Fruit fly (Drosophila melanogaster) whole organism, embryonic: ENCODE measurements around the gene CG43355.

ENCODE experiments used
- Ada2b ChIP-seq: fragments of 200-800 bp; sonication (Bioruptor generic); IDR thresholded peaks from 2 replicates; pipeline ENCODE4 v1.3.6; 2022; ENCODE audit warnings: missing biosample characterization, missing genetic modification characterization
- Atf-2 ChIP-seq: fragments of 200-800 bp; sonication (Bioruptor generic); optimal IDR thresholded peaks from 2 replicates; lab custom pipeline; 2016; ENCODE audit warnings: missing biosample characterization, missing genetic modification characterization
- B-H1 ChIP-seq: fragments of 200-800 bp; sonication (Bioruptor generic); IDR thresholded peaks from 3 replicates; pipeline ENCODE4 v1.3.6; 2022; ENCODE audit warnings: missing biosample characterization, missing genetic modification characterization
- CG11085 ChIP-seq: fragments of 200-800 bp; sonication (Bioruptor generic); IDR thresholded peaks from 2 replicates; pipeline ENCODE4 v1.3.6; 2022; ENCODE audit warnings: missing biosample characterization, missing genetic modification characterization
- CG12236 ChIP-seq: fragments of 200-800 bp; sonication (Bioruptor generic); optimal IDR thresholded peaks from 2 replicates; lab custom pipeline; 2016; ENCODE audit warnings: missing biosample characterization, missing genetic modification characterization
- CG13894 ChIP-seq: fragments of 200-800 bp; sonication (Bioruptor generic); optimal IDR thresholded peaks from 3 replicates; lab custom pipeline; 2018; ENCODE audit warnings: missing biosample characterization, mild to moderate bottlenecking, missing genetic modification characterization, moderate library complexity
- CG14710 ChIP-seq: fragments of 200-800 bp; sonication (Bioruptor generic); optimal IDR thresholded peaks from 3 replicates; lab custom pipeline; 2019; ENCODE audit warnings: missing biosample characterization, mild to moderate bottlenecking, missing genetic modification characterization, moderate library complexity
- CG15696 ChIP-seq: fragments of 200-800 bp; sonication (Bioruptor generic); optimal IDR thresholded peaks from 2 replicates; lab custom pipeline; 2019; ENCODE audit warnings: missing biosample characterization, mild to moderate bottlenecking, missing genetic modification characterization, moderate library complexity
- CG17361 ChIP-seq: fragments of 200-800 bp; sonication (Bioruptor generic); IDR thresholded peaks from 3 replicates; pipeline ENCODE4 v1.3.6; 2022; ENCODE audit warnings: missing biosample characterization, missing genetic modification characterization
- CG17385 ChIP-seq: fragments of 200-800 bp; sonication (Bioruptor generic); optimal IDR thresholded peaks from 3 replicates; lab custom pipeline; 2018; ENCODE audit warnings: missing biosample characterization, mild to moderate bottlenecking, missing genetic modification characterization
- CG2199 ChIP-seq: fragments of 200-800 bp; sonication (Bioruptor generic); IDR thresholded peaks from 3 replicates; pipeline ENCODE4 v1.3.6; 2022; ENCODE audit warnings: missing biosample characterization, missing genetic modification characterization
- CG30403 ChIP-seq: fragments of 200-800 bp; sonication (Bioruptor generic); optimal IDR thresholded peaks from 3 replicates; lab custom pipeline; 2016; ENCODE audit warnings: missing biosample characterization, missing genetic modification characterization
- CG3407 ChIP-seq: fragments of 200-800 bp; sonication (Bioruptor generic); optimal IDR thresholded peaks from 2 replicates; lab custom pipeline; 2018; ENCODE audit warnings: missing biosample characterization, mild to moderate bottlenecking, missing genetic modification characterization
- CG4424 ChIP-seq: fragments of 200-800 bp; sonication (Bioruptor generic); optimal IDR thresholded peaks from 3 replicates; lab custom pipeline; 2016; ENCODE audit warnings: missing biosample characterization, missing genetic modification characterization
- CG6689 ChIP-seq: fragments of 200-800 bp; sonication (Bioruptor generic); IDR thresholded peaks from 2 replicates; pipeline ENCODE4 v1.3.6; 2022; ENCODE audit warnings: missing biosample characterization, missing genetic modification characterization
- CG6813 ChIP-seq: fragments of 200-800 bp; sonication (Bioruptor generic); optimal IDR thresholded peaks from 2 replicates; lab custom pipeline; 2017; ENCODE audit warnings: missing biosample characterization, missing genetic modification characterization, mild to moderate bottlenecking, moderate library complexity, missing genetic modification reagents
- CG7963 ChIP-seq: fragments of 200-800 bp; sonication (Bioruptor generic); IDR thresholded peaks from 3 replicates; pipeline ENCODE4 v1.3.6; 2022; ENCODE audit warnings: missing biosample characterization, missing genetic modification characterization; ENCODE audit not compliant: partially characterized antibody
- CG8388 ChIP-seq: fragments of 200-800 bp; sonication (Bioruptor generic); optimal IDR thresholded peaks from 2 replicates; lab custom pipeline; 2019; ENCODE audit warnings: missing biosample characterization, mild to moderate bottlenecking, missing genetic modification characterization, moderate library complexity
- D ChIP-seq, 2 experiments: fragments of 200-800 bp in 1 of 2; fragments of >200 bp in 1 of 2; sonication (Bioruptor generic) in 1 of 2; optimal IDR thresholded peaks; 2 replicates in 1 of 2; 3 replicates in 1 of 2; lab custom pipeline; 2017; ENCODE audit warnings: mild to moderate bottlenecking in 1 of 2, missing biosample characterization in 1 of 2, missing genetic modification characterization in 1 of 2, missing genetic modification reagents in 1 of 2
- D19A ChIP-seq: fragments of 200-800 bp; optimal IDR thresholded peaks from 3 replicates; lab custom pipeline; 2019; ENCODE audit warnings: missing biosample characterization, mild to moderate bottlenecking, missing genetic modification characterization, moderate library complexity
- Drgx ChIP-seq: fragments of 200-800 bp; sonication (Bioruptor generic); IDR thresholded peaks from 2 replicates; pipeline ENCODE4 v1.3.6; 2022; ENCODE audit warnings: missing biosample characterization, missing genetic modification characterization
- Fer3 ChIP-seq: fragments of 200-800 bp; sonication (Bioruptor generic); optimal IDR thresholded peaks from 2 replicates; lab custom pipeline; 2018; ENCODE audit warnings: missing biosample characterization, mild to moderate bottlenecking, missing genetic modification characterization, moderate library complexity
- HLH54F ChIP-seq: fragments of 200-800 bp; sonication (Bioruptor generic); optimal IDR thresholded peaks from 3 replicates; lab custom pipeline; 2016; ENCODE audit warnings: missing biosample characterization, missing genetic modification characterization
- Hr51 ChIP-seq, 2 experiments: fragments of 200-800 bp; sonication (Bioruptor generic); optimal IDR thresholded peaks; 2 replicates in 1 of 2; 3 replicates in 1 of 2; lab custom pipeline; 2016 to 2018; ENCODE audit warnings: missing biosample characterization in 2 of 2, missing genetic modification characterization in 2 of 2, mild to moderate bottlenecking in 1 of 2, moderate library complexity in 1 of 2
- Med ChIP-seq: fragments of 200-800 bp; sonication (Bioruptor generic); peaks from one replicate; lab custom pipeline; 2016; ENCODE audit warnings: missing biosample characterization, missing genetic modification characterization, mild to moderate bottlenecking, inconsistent platforms, moderate library complexity
- Oaz ChIP-seq: fragments of 200-800 bp; sonication (Bioruptor generic); IDR thresholded peaks from 2 replicates; pipeline ENCODE4 v1.3.6; 2022; ENCODE audit warnings: missing biosample characterization, missing genetic modification characterization
- Ravus ChIP-seq: fragments of 200-800 bp; sonication (Bioruptor generic); IDR thresholded peaks from 2 replicates; pipeline ENCODE4 v1.3.6; 2022; ENCODE audit warnings: missing biosample characterization, missing genetic modification characterization
- Vsx1 ChIP-seq: fragments of 200-800 bp; sonication (Bioruptor generic); optimal IDR thresholded peaks from 2 replicates; lab custom pipeline; 2017; ENCODE audit warnings: missing biosample characterization, mild to moderate bottlenecking, missing genetic modification characterization, missing genetic modification reagents
- dysf ChIP-seq: fragments of 200-800 bp; sonication (Bioruptor generic); IDR thresholded peaks from 3 replicates; pipeline ENCODE4 v1.3.6; 2022; ENCODE audit warnings: missing biosample characterization, missing genetic modification characterization
- fu2 ChIP-seq: fragments of 200-800 bp; sonication (Bioruptor generic); optimal IDR thresholded peaks from 2 replicates; lab custom pipeline; 2016; ENCODE audit warnings: missing biosample characterization, missing genetic modification characterization
- gcm2 ChIP-seq: fragments of 200-800 bp; sonication (Bioruptor generic); optimal IDR thresholded peaks from 2 replicates; lab custom pipeline; 2016; ENCODE audit warnings: missing biosample characterization, missing genetic modification characterization
- hkb ChIP-seq, 2 experiments: fragments of 200-800 bp in 1 of 2; fragments of >200 bp in 1 of 2; sonication (Bioruptor generic) in 1 of 2; IDR thresholded peaks in 1 of 2; optimal IDR thresholded peaks in 1 of 2; 2 replicates each; pipeline versions ENCODE4 v1.3.6 to Lab custom; 2017 to 2022; ENCODE audit warnings: missing biosample characterization in 1 of 2, missing genetic modification characterization in 1 of 2
- hth ChIP-seq: fragments of >200 bp; optimal IDR thresholded peaks from 2 replicates; lab custom pipeline; 2017; ENCODE audit warnings: inconsistent platforms
- inv ChIP-seq: fragments of 200-800 bp; sonication (Bioruptor generic); IDR thresholded peaks from 2 replicates; pipeline ENCODE4 v1.3.6; 2022; ENCODE audit warnings: missing biosample characterization, missing genetic modification characterization; ENCODE audit not compliant: partially characterized antibody
- maf-S ChIP-seq: fragments of 200-800 bp; sonication (Bioruptor generic); optimal IDR thresholded peaks from 2 replicates; lab custom pipeline; 2016; ENCODE audit warnings: missing biosample characterization, missing genetic modification characterization
- nom ChIP-seq: fragments of 200-800 bp; sonication (Bioruptor generic); optimal IDR thresholded peaks from 2 replicates; lab custom pipeline; 2017; ENCODE audit warnings: missing biosample characterization, missing genetic modification characterization, mild to moderate bottlenecking, moderate library complexity, missing genetic modification reagents
- oc ChIP-seq: fragments of 200-800 bp; sonication (Bioruptor generic); optimal IDR thresholded peaks from 2 replicates; lab custom pipeline; 2018; ENCODE audit warnings: missing biosample characterization, mild to moderate bottlenecking, missing genetic modification characterization, moderate library complexity
- odd ChIP-seq: fragments of 200-800 bp; sonication (Bioruptor generic); optimal IDR thresholded peaks from 2 replicates; lab custom pipeline; 2017; ENCODE audit warnings: missing biosample characterization, mild to moderate bottlenecking, missing genetic modification characterization
- onecut ChIP-seq: fragments of 200-800 bp; sonication (Bioruptor generic); IDR thresholded peaks from 2 replicates; pipeline ENCODE4 v1.3.6; 2022; ENCODE audit warnings: missing biosample characterization, missing genetic modification characterization
- pho ChIP-seq: fragments of 200-800 bp; sonication (Bioruptor generic); optimal IDR thresholded peaks from 2 replicates; lab custom pipeline; 2016; ENCODE audit warnings: missing biosample characterization, missing genetic modification characterization
- pita ChIP-seq: fragments of 200-800 bp; sonication (Bioruptor generic); optimal IDR thresholded peaks from 2 replicates; lab custom pipeline; 2017; ENCODE audit warnings: missing biosample characterization, mild to moderate bottlenecking, missing genetic modification characterization
- repo ChIP-seq: fragments of 200-800 bp; sonication (Bioruptor generic); optimal IDR thresholded peaks from 2 replicates; lab custom pipeline; 2016; ENCODE audit warnings: missing biosample characterization, missing genetic modification characterization
- row ChIP-seq: fragments of 200-800 bp; sonication (Bioruptor generic); IDR thresholded peaks from 3 replicates; pipeline ENCODE4 v1.3.6; 2022; ENCODE audit warnings: missing biosample characterization, missing genetic modification characterization
- slp2 ChIP-seq: fragments of 200-800 bp; sonication (Bioruptor generic); optimal IDR thresholded peaks from 2 replicates; lab custom pipeline; 2016; ENCODE audit warnings: missing biosample characterization, missing genetic modification characterization
- stwl ChIP-seq: fragments of 200-800 bp; sonication (Bioruptor generic); optimal IDR thresholded peaks from 3 replicates; lab custom pipeline; 2018; ENCODE audit warnings: missing biosample characterization, mild to moderate bottlenecking, missing genetic modification characterization, moderate library complexity
- unc-4 ChIP-seq: fragments of 200-800 bp; sonication (Bioruptor generic); IDR thresholded peaks from 2 replicates; pipeline ENCODE4 v1.3.6; 2022; ENCODE audit warnings: missing biosample characterization, missing genetic modification characterization; ENCODE audit not compliant: partially characterized antibody
- yki ChIP-seq: fragments of >200 bp; optimal IDR thresholded peaks from 3 replicates; lab custom pipeline; 2018
- zen2 ChIP-seq: fragments of 200-800 bp; sonication (Bioruptor generic); IDR thresholded peaks from 3 replicates; pipeline ENCODE4 v1.3.6; 2022; ENCODE audit warnings: missing biosample characterization, missing genetic modification characterization; ENCODE audit not compliant: partially characterized antibody

The CG43355 gene

DNA sequence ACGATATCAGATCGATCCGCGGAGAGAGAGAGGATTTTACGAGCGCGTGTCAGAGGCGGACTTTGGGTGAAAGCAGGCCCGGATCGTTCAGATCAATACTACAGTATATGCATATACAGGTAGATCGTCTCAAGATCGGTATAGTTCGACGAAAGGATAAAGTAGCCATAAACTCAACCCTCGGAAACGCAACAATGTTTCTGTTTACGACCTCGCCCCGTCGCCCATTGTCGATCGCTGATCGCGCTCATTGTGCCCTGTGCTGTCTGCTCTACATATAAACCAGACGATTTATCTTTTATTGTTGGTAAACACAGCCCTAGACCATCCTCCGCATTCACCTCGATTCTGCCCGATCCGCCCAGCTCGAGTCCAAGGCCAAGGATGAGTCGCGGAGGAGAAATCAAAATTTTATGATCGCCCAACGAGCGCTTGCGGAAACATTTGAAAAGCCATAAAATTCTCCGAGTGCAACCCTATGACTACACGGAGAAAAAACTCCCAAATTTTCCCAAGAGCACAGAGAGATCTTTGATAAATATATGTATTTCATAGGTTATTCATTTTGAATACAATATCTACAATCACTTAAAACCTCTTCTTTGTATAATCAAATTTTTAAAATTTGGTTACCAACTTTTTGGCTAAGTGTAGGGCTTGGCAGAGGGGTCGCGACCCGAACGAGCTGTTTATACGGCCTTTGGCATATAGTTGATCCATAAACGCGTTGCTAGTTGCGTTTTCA is 31.7 kb upstream of the CG43355 start (continued):
- TF ChIP-seq Oaz: no peak
- TF ChIP-seq maf-S (GFP tag; lab: Kevin White, UChicago): no peak
- TF ChIP-seq unc-4 (GFP tag; lab: Robert Waterston, UW): no peak
- TF ChIP-seq Hr51 (GFP tag; optimal IDR thresholded peaks at IDR 0.05; lab: Kevin White, UChicago): peak in 1 of 2 experiments; percentile 21
- peak; percentile 38 for TF ChIP-seq CG6813 (GFP tag; lab: Kevin White, UChicago)
- peak; percentile 29 for TF ChIP-seq slp2 (GFP tag; lab: Kevin White, UChicago)
- peak; percentile 33 for TF ChIP-seq CG3407 (GFP tag; lab: Kevin White, UChicago)
- no peak for TF ChIP-seq inv
- TF ChIP-seq B-H1 (GFP tag; lab: Robert Waterston, UW): no peak
- TF ChIP-seq CG17385 (GFP tag; lab: Kevin White, UChicago): peak; percentile 38
- peak; percentile 73 for TF ChIP-seq CG4424
- TF ChIP-seq stwl: peak; percentile 0
- peak; percentile 88 for TF ChIP-seq CG15696
- peak; percentile 76 for TF ChIP-seq CG8388 (GFP tag; lab: Kevin White, UChicago)
- TF ChIP-seq row: peak; percentile 65
- peak; percentile 22 for TF ChIP-seq oc (tag; lab: Kevin White, UChicago)
- peak; percentile 10 for TF ChIP-seq CG12236 (GFP tag; lab: Kevin White, UChicago)
- 0 out of 3 replicates have a peak, but pooled peaks have one; percentile 39 for TF ChIP-seq CG2199 (GFP tag; lab: Robert Waterston, UW)
- TF ChIP-seq CG7963 (GFP tag; lab: Robert Waterston, UW): no peak
- no peak for TF ChIP-seq Fer3 (tag; lab: Kevin White, UChicago)
- TF ChIP-seq CG6689 (GFP tag; lab: Robert Waterston, UW): peak; percentile 52; the same call in 1 of the 2 replicates
- peak; percentile 6 for TF ChIP-seq HLH54F (GFP tag; lab: Kevin White, UChicago)
- TF ChIP-seq dysf (GFP tag; lab: Robert Waterston, UW): 0 out of 3 replicates have a peak, but pooled peaks have one; percentile 17
- no peak for TF ChIP-seq odd (GFP tag; lab: Kevin White, UChicago)
- peak; percentile 83 for TF ChIP-seq Med (GFP tag; lab: Kevin White, UChicago)
- TF ChIP-seq Vsx1 (GFP tag; lab: Kevin White, UChicago): no peak
- TF ChIP-seq fu2 (GFP tag; lab: Kevin White, UChicago): no peak
- TF ChIP-seq gcm2 (GFP tag; lab: Kevin White, UChicago): no peak
- TF ChIP-seq CG13894 (tag; lab: Kevin White, UChicago): no peak
- TF ChIP-seq D19A (tag; lab: Kevin White, UChicago): peak; percentile 69
- no peak for TF ChIP-seq Ravus (GFP tag; lab: Robert Waterston, UW)
- TF ChIP-seq D (optimal IDR thresholded peaks at IDR 0.05; lab: Kevin White, UChicago): peak; percentile 96
- peak; percentile 65 for TF ChIP-seq D (GFP tag; optimal IDR thresholded peaks at IDR 0.05; lab: Kevin White, UChicago)
- no peak for TF ChIP-seq pita (GFP tag; lab: Kevin White, UChicago)
- no peak for TF ChIP-seq hth (lab: Kevin White, UChicago)
- TF ChIP-seq Ada2b (GFP tag; lab: Robert Waterston, UW): no peak
- no peak for TF ChIP-seq hkb (optimal IDR thresholded peaks at IDR 0.05; lab: Kevin White, UChicago)
- TF ChIP-seq hkb (GFP tag; IDR thresholded peaks at IDR 0.05; lab: Robert Waterston, UW): 0 out of 2 replicates have a peak, but pooled peaks have one; percentile 12
- no peak for TF ChIP-seq yki (lab: Kevin White, UChicago)
- no peak for TF ChIP-seq nom
- no peak for TF ChIP-seq CG11085
- no peak for TF ChIP-seq Drgx (GFP tag; lab: Robert Waterston, UW)
- TF ChIP-seq CG17361 (GFP tag; lab: Robert Waterston, UW): peak; percentile 70; the same call in 2 of the 3 replicates
- TF ChIP-seq pho (GFP tag; lab: Kevin White, UChicago): no peak
- no peak for TF ChIP-seq zen2 (GFP tag; lab: Robert Waterston, UW)
- TF ChIP-seq Atf-2 (GFP tag; lab: Kevin White, UChicago): peak; percentile 35
- TF ChIP-seq CG14710 (tag; lab: Kevin White, UChicago): peak; percentile 73
- no peak for TF ChIP-seq repo
- peak; percentile 48 for TF ChIP-seq onecut (GFP tag; lab: Robert Waterston, UW)
- peak; percentile 56 for TF ChIP-seq CG30403 (GFP tag; lab: Kevin White, UChicago)
